Worm (Caenorhabditis elegans): Measurements from ENCODE around the gene clec-122.

Gene clec-122

ce11 chrII:3117471-3117870 lies 11.6 kb downstream of the clec-122 start, which contains the start of gene T10D4.7:
T10D4.7 (plus strand) TSS chrII:3117771.
- TF ChIP-seq ceh-36 (tag; optimal IDR thresholded peaks at IDR 0.05) (no peak), hmg-4 (GFP tag; optimal IDR thresholded peaks at IDR 0.05) (no peak), sea-1 (GFP tag; conservative IDR thresholded peaks at IDR 0.05) (no peak), tbx-11 (GFP tag; IDR thresholded peaks at IDR 0.05) (no peak), aly-1 (tag; optimal IDR thresholded peaks at IDR 0.05) (no peak), ceh-13 (GFP tag; optimal IDR thresholded peaks at IDR 0.05) (no peak), tbx-37 (GFP tag; conservative IDR thresholded peaks at IDR 0.05) (no peak), pes-1 (GFP tag; IDR thresholded peaks at IDR 0.05) (no peak), ama-1 (optimal IDR thresholded peaks at IDR 0.05) (no peak), F13C5.2 (tag; optimal IDR thresholded peaks at IDR 0.05) (no peak), scrt-1 (GFP tag; IDR thresholded peaks at IDR 0.05) (no peak), tra-4 (tag; optimal IDR thresholded peaks at IDR 0.05) (no peak), hmbx-1 (tag; optimal IDR thresholded peaks at IDR 0.05) (no peak), B0310.2 (tag; optimal IDR thresholded peaks at IDR 0.05) (no peak), flt-1 (GFP tag; IDR thresholded peaks at IDR 0.05) (no peak), hnd-1 (tag; optimal IDR thresholded peaks at IDR 0.05) (no peak), ets-7 (tag; optimal IDR thresholded peaks at IDR 0.05) (no peak)

ce11 chrII:3118907-3119382 lies 13.1 kb downstream of the clec-122 start, which contains the start of gene T10D4.6:
T10D4.6 (plus strand) TSS chrII:3119332.
- TF ChIP-seq scrt-1 (GFP tag; IDR thresholded peaks at IDR 0.05) (no peak), F13C5.2 (tag; optimal IDR thresholded peaks at IDR 0.05) (no peak), ets-7 (tag; optimal IDR thresholded peaks at IDR 0.05) (no peak), flt-1 (GFP tag; IDR thresholded peaks at IDR 0.05) (no peak), sea-1 (GFP tag; conservative IDR thresholded peaks at IDR 0.05) (no peak), hmg-4 (GFP tag; optimal IDR thresholded peaks at IDR 0.05) (no peak), tbx-11 (GFP tag; IDR thresholded peaks at IDR 0.05) (no peak), pes-1 (GFP tag; IDR thresholded peaks at IDR 0.05) (no peak), aly-1 (tag; optimal IDR thresholded peaks at IDR 0.05) (no peak), hmbx-1 (tag; optimal IDR thresholded peaks at IDR 0.05) (no peak), hnd-1 (tag; optimal IDR thresholded peaks at IDR 0.05) (no peak), B0310.2 (tag; optimal IDR thresholded peaks at IDR 0.05) (no peak), ceh-13 (GFP tag; optimal IDR thresholded peaks at IDR 0.05) (no peak), tra-4 (tag; optimal IDR thresholded peaks at IDR 0.05) (no peak), tbx-37 (GFP tag; conservative IDR thresholded peaks at IDR 0.05) (no peak), ama-1 (optimal IDR thresholded peaks at IDR 0.05) (no peak), ceh-36 (tag; optimal IDR thresholded peaks at IDR 0.05) (no peak)

- TF ChIP-seq tbx-37 (GFP tag; conservative IDR thresholded peaks at IDR 0.05) (no peak), hnd-1 (tag; optimal IDR thresholded peaks at IDR 0.05) (no peak), F13C5.2 (tag; optimal IDR thresholded peaks at IDR 0.05) (no peak), flt-1 (GFP tag; IDR thresholded peaks at IDR 0.05) (no peak), scrt-1 (GFP tag; IDR thresholded peaks at IDR 0.05) (no peak), tra-4 (tag; optimal IDR thresholded peaks at IDR 0.05) (no peak), aly-1 (tag; optimal IDR thresholded peaks at IDR 0.05) (no peak), pes-1 (GFP tag; IDR thresholded peaks at IDR 0.05) (no peak), ceh-36 (tag; optimal IDR thresholded peaks at IDR 0.05) (no peak), tbx-11 (GFP tag; IDR thresholded peaks at IDR 0.05) (no peak), sea-1 (GFP tag; conservative IDR thresholded peaks at IDR 0.05) (no peak), hmbx-1 (tag; optimal IDR thresholded peaks at IDR 0.05) (no peak), ets-7 (tag; optimal IDR thresholded peaks at IDR 0.05) (no peak), B0310.2 (tag; optimal IDR thresholded peaks at IDR 0.05) (no peak), hmg-4 (GFP tag; optimal IDR thresholded peaks at IDR 0.05) (no peak), ceh-13 (GFP tag; optimal IDR thresholded peaks at IDR 0.05) (no peak), ama-1 (optimal IDR thresholded peaks at IDR 0.05) (no peak)
These were observed 17.3 kb downstream of the clec-122 start, which contains the start of gene srh-71 for ce11 chrII:3123206-3123605. srh-71 (plus strand) TSS chrII:3123506.

ce11 chrII:3126341-3126740 lies 20.5 kb downstream of the clec-122 start, which contains the start of gene ins-19:
ins-19 (minus strand) TSS chrII:3126441.
- TF ChIP-seq tbx-37 (GFP tag; conservative IDR thresholded peaks at IDR 0.05) = no peak
- no peak for TF ChIP-seq ama-1 (optimal IDR thresholded peaks at IDR 0.05)
- TF ChIP-seq pes-1 (GFP tag; IDR thresholded peaks at IDR 0.05) = no peak
- no peak for TF ChIP-seq ceh-36 (tag; optimal IDR thresholded peaks at IDR 0.05)
- TF ChIP-seq F13C5.2 (tag; optimal IDR thresholded peaks at IDR 0.05) = no peak
- no peak for TF ChIP-seq hmbx-1 (tag; optimal IDR thresholded peaks at IDR 0.05)
- TF ChIP-seq hnd-1 (tag; optimal IDR thresholded peaks at IDR 0.05) = no peak
- TF ChIP-seq tra-4 (tag; optimal IDR thresholded peaks at IDR 0.05) = no peak
- TF ChIP-seq sea-1 (GFP tag; conservative IDR thresholded peaks at IDR 0.05) = no peak
- no peak for TF ChIP-seq scrt-1 (GFP tag; IDR thresholded peaks at IDR 0.05)
- no peak for TF ChIP-seq flt-1 (GFP tag; IDR thresholded peaks at IDR 0.05)
- no peak for TF ChIP-seq ets-7 (tag; optimal IDR thresholded peaks at IDR 0.05)
- TF ChIP-seq tbx-11 (GFP tag; IDR thresholded peaks at IDR 0.05) = no peak
- TF ChIP-seq ceh-13 (GFP tag; optimal IDR thresholded peaks at IDR 0.05) = no peak
- TF ChIP-seq aly-1 (tag; optimal IDR thresholded peaks at IDR 0.05) = no peak
- TF ChIP-seq B0310.2 (tag; optimal IDR thresholded peaks at IDR 0.05) = no peak
- TF ChIP-seq hmg-4 (GFP tag; optimal IDR thresholded peaks at IDR 0.05) = no peak

- 0 out of 2 replicates have a peak, but pooled peaks have one; percentile 32 for TF ChIP-seq pes-1 (GFP tag; IDR thresholded peaks at IDR 0.05)
These were observed 20.9 kb downstream of the clec-122 start, which contains the start of gene ins-31 for ce11 chrII:3126741-3127140. ins-31 (plus strand) TSS chrII:3127041.

- TF ChIP-seq B0310.2 (tag; optimal IDR thresholded peaks at IDR 0.05) = no peak
- TF ChIP-seq sea-1 (GFP tag; conservative IDR thresholded peaks at IDR 0.05) = no peak
- TF ChIP-seq tbx-11 (GFP tag; IDR thresholded peaks at IDR 0.05) = no peak
- no peak for TF ChIP-seq hnd-1 (tag; optimal IDR thresholded peaks at IDR 0.05)
- TF ChIP-seq tra-4 (tag; optimal IDR thresholded peaks at IDR 0.05) = no peak
- TF ChIP-seq ceh-13 (GFP tag; optimal IDR thresholded peaks at IDR 0.05) = no peak
These were observed 23.1 kb downstream of the clec-122 start, which contains the start of gene chil-24 for ce11 chrII:3129007-3129406. chil-24 (plus strand) TSS chrII:3129162.

ce11 chrII:3135293-3135692 lies 29.4 kb downstream of the clec-122 start:
- TF ChIP-seq ceh-36 (tag; optimal IDR thresholded peaks at IDR 0.05) = peak; percentile 63
- no peak for TF ChIP-seq F13C5.2 (tag; optimal IDR thresholded peaks at IDR 0.05)

Data from whole organism, early embryonic.